Fruit fly (Drosophila melanogaster): Measurements from ENCODE around the gene CG8916.

Gene CG8916

dm6 chrX:15891606-15892345, 30.0 kb upstream of the CG8916 start, which contains the start of gene shi (continued):
- TF ChIP-seq wor (GFP tag; IDR thresholded peaks at IDR 0.05) (no peak), danr (GFP tag; IDR thresholded peaks at IDR 0.05) (no peak), CG8944 (GFP tag; optimal IDR thresholded peaks at IDR 0.05) (no peak), org-1 (GFP tag; optimal IDR thresholded peaks at IDR 0.05) (no peak), ttk (GFP tag; IDR thresholded peaks at IDR 0.05) (no peak), fd64A (GFP tag; optimal IDR thresholded peaks at IDR 0.05) (no peak), shn (GFP tag; optimal IDR thresholded peaks at IDR 0.05) (no peak), exex (tag; optimal IDR thresholded peaks at IDR 0.05) (peak; percentile 86), so (GFP tag; IDR thresholded peaks at IDR 0.05) (no peak), Oaz (GFP tag; IDR thresholded peaks at IDR 0.05) (no peak), CG11247 (GFP tag; IDR thresholded peaks at IDR 0.05) (no peak), Ssrp (tag; optimal IDR thresholded peaks at IDR 0.05) (no peak), dm (GFP tag; optimal IDR thresholded peaks at IDR 0.05) (peak; percentile 26), CG9215 (GFP tag; IDR thresholded peaks at IDR 0.05) (no peak), CG34224 (GFP tag; IDR thresholded peaks at IDR 0.05; ENCODE audit: partially characterized antibody) (peak; percentile 98), CG2875 (GFP tag; optimal IDR thresholded peaks at IDR 0.05) (no peak), Bgb (GFP tag; IDR thresholded peaks at IDR 0.05; ENCODE audit: partially characterized antibody) (peak; percentile 99), B-H1 (GFP tag; IDR thresholded peaks at IDR 0.05) (no peak), CG7839 (tag; optimal IDR thresholded peaks at IDR 0.05) (no peak), stc (GFP tag; IDR thresholded peaks at IDR 0.05) (no peak), Blimp-1 (GFP tag; optimal IDR thresholded peaks at IDR 0.05) (no peak), CG5953 (GFP tag; IDR thresholded peaks at IDR 0.05) (no peak), CG18764 (GFP tag; optimal IDR thresholded peaks at IDR 0.05) (no peak), ind (GFP tag; optimal IDR thresholded peaks at IDR 0.05) (no peak), CG11085 (GFP tag; IDR thresholded peaks at IDR 0.05) (no peak), oc (tag; optimal IDR thresholded peaks at IDR 0.05) (no peak), CG9437 (GFP tag; optimal IDR thresholded peaks at IDR 0.05) (no peak), Mad (GFP tag; optimal IDR thresholded peaks at IDR 0.05) (no peak), lab (GFP tag; optimal IDR thresholded peaks at IDR 0.05) (peak; percentile 15), E2f2 (GFP tag; IDR thresholded peaks at IDR 0.05) (no peak; the same call in 1 of the 2 replicates), psq (GFP tag; optimal IDR thresholded peaks at IDR 0.05) (no peak), lov (optimal IDR thresholded peaks at IDR 0.05) (no peak), lov (GFP tag; IDR thresholded peaks at IDR 0.05) (no peak), sug (tag; optimal IDR thresholded peaks at IDR 0.05) (peak; percentile 46), tap (tag; optimal IDR thresholded peaks at IDR 0.05) (no peak), CG16863 (GFP tag; optimal IDR thresholded peaks at IDR 0.05) (no peak), CG10147 (GFP tag; optimal IDR thresholded peaks at IDR 0.05) (no peak), lmd (GFP tag; IDR thresholded peaks at IDR 0.05) (no peak), Ravus (GFP tag; IDR thresholded peaks at IDR 0.05) (no peak), CG8388 (GFP tag; optimal IDR thresholded peaks at IDR 0.05) (no peak), CG1529 (GFP tag; optimal IDR thresholded peaks at IDR 0.05) (no peak), phol (tag; optimal IDR thresholded peaks at IDR 0.05) (peak; percentile 44), CG11696 (GFP tag; IDR thresholded peaks at IDR 0.05) (no peak), Lpt (GFP tag; optimal IDR thresholded peaks at IDR 0.05) (no peak), emc (GFP tag; optimal IDR thresholded peaks at IDR 0.05) (no peak), CG6813 (GFP tag; optimal IDR thresholded peaks at IDR 0.05) (no peak), cato (GFP tag; optimal IDR thresholded peaks at IDR 0.05; ENCODE audit: borderline replicate concordance) (no peak), CG2712 (tag; optimal IDR thresholded peaks at IDR 0.05) (peak; percentile 46), CG14014 (GFP tag; IDR thresholded peaks at IDR 0.05) (no peak), dmrt11E (tag; optimal IDR thresholded peaks at IDR 0.05) (no peak), cg (GFP tag; optimal IDR thresholded peaks at IDR 0.05) (no peak)

Data from whole organism, embryonic.